Fruit fly (Drosophila melanogaster): Measurements from ENCODE around the gene CG5435.

Gene CG5435

DNA sequence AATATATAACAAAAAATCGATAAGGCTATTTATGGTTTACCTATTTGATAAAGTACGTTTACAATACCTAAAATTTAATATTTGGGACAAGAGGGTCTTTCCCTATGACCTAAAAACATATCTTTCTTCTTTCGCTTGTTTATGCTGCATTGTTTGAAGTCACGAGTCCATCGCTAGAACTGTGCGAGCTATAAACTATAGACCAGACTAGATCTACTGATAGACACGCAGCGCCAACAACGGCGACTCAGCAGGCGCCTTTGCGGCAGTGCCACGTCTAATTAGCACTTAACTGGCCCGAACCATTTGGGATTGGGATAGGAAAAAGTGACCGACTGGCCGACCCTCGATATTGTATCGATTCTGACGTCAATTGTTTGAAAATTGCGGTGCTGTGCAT, 42.3 kb upstream of the CG5435 start:
- TF ChIP-seq CG12768 (GFP tag; optimal IDR thresholded peaks at IDR 0.05) (no peak), CG14711 (tag; optimal IDR thresholded peaks at IDR 0.05) (no peak), ovo (GFP tag; optimal IDR thresholded peaks at IDR 0.05) (no peak), Mnt (GFP tag; optimal IDR thresholded peaks at IDR 0.05) (no peak), CG33017 (tag; optimal IDR thresholded peaks at IDR 0.05) (no peak)

DNA sequence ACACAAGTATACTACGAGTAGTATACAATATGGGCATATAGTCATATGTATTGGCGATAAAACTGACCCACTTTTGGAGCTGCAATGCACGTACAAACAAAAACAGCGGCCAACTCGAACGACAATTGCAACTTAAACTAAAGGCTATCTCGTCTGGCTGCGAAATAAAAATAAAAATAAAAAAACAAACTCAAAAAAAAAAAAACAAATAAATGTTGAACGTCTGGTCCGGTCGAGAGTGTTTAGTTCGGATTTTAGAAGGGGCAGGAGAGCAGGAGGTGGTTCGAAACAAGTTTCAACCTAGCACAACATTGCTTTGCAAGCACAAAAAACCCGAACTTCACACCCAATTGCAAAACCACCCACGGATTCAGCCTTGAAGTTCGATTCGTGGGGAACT, 41.2 kb upstream of the CG5435 start:
- no peak for TF ChIP-seq CG14711 (tag; optimal IDR thresholded peaks at IDR 0.05)
- TF ChIP-seq CG5204 (GFP tag; optimal IDR thresholded peaks at IDR 0.05): no peak
- no peak for TF ChIP-seq CG33017 (tag; optimal IDR thresholded peaks at IDR 0.05)
- no peak for TF ChIP-seq CG7101 (tag; optimal IDR thresholded peaks at IDR 0.05)
- TF ChIP-seq toe (GFP tag; optimal IDR thresholded peaks at IDR 0.05): no peak
- no peak for TF ChIP-seq CG12768 (GFP tag; optimal IDR thresholded peaks at IDR 0.05)
- TF ChIP-seq Clk (GFP tag; optimal IDR thresholded peaks at IDR 0.05): no peak
- TF ChIP-seq cic (GFP tag; optimal IDR thresholded peaks at IDR 0.05): no peak
- no peak for TF ChIP-seq cnc (optimal IDR thresholded peaks at IDR 0.05)
- no peak for TF ChIP-seq tj (GFP tag; optimal IDR thresholded peaks at IDR 0.05)
- no peak for TF ChIP-seq ovo (GFP tag; optimal IDR thresholded peaks at IDR 0.05)
- TF ChIP-seq pad (GFP tag; optimal IDR thresholded peaks at IDR 0.05): no peak
- TF ChIP-seq Mnt (GFP tag; optimal IDR thresholded peaks at IDR 0.05): no peak
- TF ChIP-seq kay (GFP tag; ENCODE audit: borderline replicate concordance): no peak
- no peak for TF ChIP-seq Hr96 (GFP tag; optimal IDR thresholded peaks at IDR 0.05)
- TF ChIP-seq Crg-1 (GFP tag; optimal IDR thresholded peaks at IDR 0.05): no peak

DNA sequence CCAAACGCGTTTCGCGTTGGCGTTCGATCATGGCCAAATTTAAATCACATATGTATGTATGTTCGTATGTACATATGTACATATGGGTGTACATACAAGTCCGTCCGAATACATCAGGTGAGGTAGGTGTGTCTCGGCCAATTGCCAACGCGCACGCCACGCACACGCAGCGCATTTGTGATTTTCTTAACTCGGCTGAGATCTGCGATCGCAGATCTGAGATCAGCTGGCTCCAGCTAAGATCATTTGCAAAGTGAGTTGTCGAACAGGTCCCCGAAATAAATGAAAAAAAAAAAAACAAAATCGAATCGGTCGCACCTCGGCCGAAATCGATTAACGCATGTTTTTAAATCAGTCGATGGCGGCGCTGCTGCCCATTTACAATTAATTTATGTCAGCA, 38.5 kb upstream of the CG5435 start:
- TF ChIP-seq CG5204 (GFP tag; optimal IDR thresholded peaks at IDR 0.05): no peak
- TF ChIP-seq Crg-1 (GFP tag; optimal IDR thresholded peaks at IDR 0.05): no peak
- no peak for TF ChIP-seq Clk (GFP tag; optimal IDR thresholded peaks at IDR 0.05)
- TF ChIP-seq pad (GFP tag; optimal IDR thresholded peaks at IDR 0.05): no peak
- TF ChIP-seq CG7101 (tag; optimal IDR thresholded peaks at IDR 0.05): no peak
- TF ChIP-seq ovo (GFP tag; optimal IDR thresholded peaks at IDR 0.05): no peak
- no peak for TF ChIP-seq tj (GFP tag; optimal IDR thresholded peaks at IDR 0.05)
- no peak for TF ChIP-seq Mnt (GFP tag; optimal IDR thresholded peaks at IDR 0.05)
- TF ChIP-seq CG7045 (GFP tag; optimal IDR thresholded peaks at IDR 0.05): no peak
- no peak for TF ChIP-seq cnc (optimal IDR thresholded peaks at IDR 0.05)
- TF ChIP-seq CG33017 (tag; optimal IDR thresholded peaks at IDR 0.05): no peak
- no peak for TF ChIP-seq toe (GFP tag; optimal IDR thresholded peaks at IDR 0.05)
- no peak for TF ChIP-seq bab1 (GFP tag; optimal IDR thresholded peaks at IDR 0.05)
- no peak for TF ChIP-seq cic (GFP tag; optimal IDR thresholded peaks at IDR 0.05)

DNA sequence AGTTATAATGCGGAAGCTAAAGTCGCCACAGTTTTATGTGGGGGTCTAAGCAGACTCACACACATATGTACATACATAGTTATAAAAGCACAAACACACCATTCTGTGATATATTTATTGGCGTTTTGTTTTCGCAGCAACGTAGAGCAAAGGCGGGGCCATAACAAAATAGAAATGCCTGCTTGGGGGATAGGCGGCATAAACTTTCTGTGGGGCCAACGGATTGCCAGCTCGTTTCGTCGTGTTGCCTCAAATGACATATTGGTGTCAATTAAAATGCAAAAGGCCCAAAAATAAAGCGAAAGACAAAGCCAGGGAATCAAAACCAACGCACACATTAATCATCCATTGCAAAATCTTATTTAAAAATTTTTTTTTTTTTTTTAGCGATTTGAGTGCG, 38.1 kb upstream of the CG5435 start:
- TF ChIP-seq CG14711 (tag; optimal IDR thresholded peaks at IDR 0.05) (no peak), cic (GFP tag; optimal IDR thresholded peaks at IDR 0.05) (no peak), Clk (GFP tag; optimal IDR thresholded peaks at IDR 0.05) (no peak), CG12768 (GFP tag; optimal IDR thresholded peaks at IDR 0.05) (no peak)

DNA sequence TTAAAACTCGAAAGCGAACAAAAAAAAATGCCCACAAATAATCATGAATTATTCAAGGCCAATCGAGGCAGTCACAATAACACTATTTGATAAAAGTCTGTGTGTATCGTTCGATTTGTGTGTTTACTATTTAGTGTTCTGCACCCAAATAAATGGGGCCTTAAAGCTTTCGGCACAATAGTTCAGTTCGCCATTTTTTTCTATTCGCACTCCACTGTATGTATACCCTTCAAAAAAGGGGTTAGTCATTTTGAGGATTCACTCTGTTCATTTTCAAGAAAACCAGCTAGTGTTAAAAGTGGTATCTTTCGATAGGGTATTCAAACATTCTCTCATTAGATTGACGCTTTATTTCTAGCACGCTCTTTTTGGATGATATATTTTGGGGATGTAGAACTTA, 37.0 kb upstream of the CG5435 start:
- TF ChIP-seq CG12768 (GFP tag; optimal IDR thresholded peaks at IDR 0.05) (no peak), bab1 (GFP tag; optimal IDR thresholded peaks at IDR 0.05) (no peak), Hr96 (GFP tag; optimal IDR thresholded peaks at IDR 0.05) (no peak), CG5204 (GFP tag; optimal IDR thresholded peaks at IDR 0.05) (no peak), Mnt (GFP tag; optimal IDR thresholded peaks at IDR 0.05) (no peak), tj (GFP tag; optimal IDR thresholded peaks at IDR 0.05) (peak; percentile 19), Clk (GFP tag; optimal IDR thresholded peaks at IDR 0.05) (no peak), CG33017 (tag; optimal IDR thresholded peaks at IDR 0.05) (peak; percentile 33), pad (GFP tag; optimal IDR thresholded peaks at IDR 0.05) (no peak), Crg-1 (GFP tag; optimal IDR thresholded peaks at IDR 0.05) (no peak), CG14711 (tag; optimal IDR thresholded peaks at IDR 0.05) (peak; percentile 13), kay (GFP tag; ENCODE audit: borderline replicate concordance) (no peak), cnc (optimal IDR thresholded peaks at IDR 0.05) (no peak), ovo (GFP tag; optimal IDR thresholded peaks at IDR 0.05) (no peak), cic (GFP tag; optimal IDR thresholded peaks at IDR 0.05) (peak; percentile 17), CG1620 (GFP tag; optimal IDR thresholded peaks at IDR 0.05) (no peak), CG7101 (tag; optimal IDR thresholded peaks at IDR 0.05) (peak; percentile 12), CG7045 (GFP tag; optimal IDR thresholded peaks at IDR 0.05) (no peak), CG11617 (GFP tag; optimal IDR thresholded peaks at IDR 0.05) (no peak), toe (GFP tag; optimal IDR thresholded peaks at IDR 0.05) (no peak)

DNA sequence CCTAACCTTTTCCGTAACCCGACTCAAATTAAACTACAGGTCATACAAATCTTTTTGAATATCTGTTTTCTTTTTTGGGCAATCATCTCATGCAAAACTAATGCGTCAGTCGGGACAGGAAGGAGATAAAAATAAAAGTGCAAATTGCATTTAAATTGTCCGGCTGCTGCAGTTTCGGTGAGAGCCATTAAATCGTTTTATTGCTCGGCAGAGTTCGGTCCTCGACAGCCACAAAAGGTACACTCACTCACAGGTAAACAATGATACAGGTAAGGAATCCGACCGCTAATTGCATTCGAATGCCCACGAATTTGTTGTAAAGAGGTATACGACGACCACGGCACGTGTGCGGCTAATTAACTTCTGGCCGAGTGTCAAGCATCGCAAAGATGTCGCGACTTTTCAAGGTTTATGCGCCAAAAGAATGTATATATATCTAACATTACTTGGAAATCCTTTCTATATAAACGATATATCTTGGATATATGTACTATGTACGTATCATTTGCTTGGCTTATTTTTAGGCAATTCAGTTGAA, 35.9 kb upstream of the CG5435 start:
- TF ChIP-seq CG14711 (tag; optimal IDR thresholded peaks at IDR 0.05) (no peak), cic (GFP tag; optimal IDR thresholded peaks at IDR 0.05) (no peak), tj (GFP tag; optimal IDR thresholded peaks at IDR 0.05) (no peak), ovo (GFP tag; optimal IDR thresholded peaks at IDR 0.05) (no peak), Mnt (GFP tag; optimal IDR thresholded peaks at IDR 0.05) (no peak), bab1 (GFP tag; optimal IDR thresholded peaks at IDR 0.05) (no peak), Clk (GFP tag; optimal IDR thresholded peaks at IDR 0.05) (no peak), kay (GFP tag; ENCODE audit: borderline replicate concordance) (no peak), CG33017 (tag; optimal IDR thresholded peaks at IDR 0.05) (no peak), CG7101 (tag; optimal IDR thresholded peaks at IDR 0.05) (no peak), pad (GFP tag; optimal IDR thresholded peaks at IDR 0.05) (no peak), CG12768 (GFP tag; optimal IDR thresholded peaks at IDR 0.05) (no peak), CG11617 (GFP tag; optimal IDR thresholded peaks at IDR 0.05) (no peak), CG1620 (GFP tag; optimal IDR thresholded peaks at IDR 0.05) (no peak), CG5204 (GFP tag; optimal IDR thresholded peaks at IDR 0.05) (no peak), Hr96 (GFP tag; optimal IDR thresholded peaks at IDR 0.05) (no peak)

Measured in whole organism, adult.